Fruit fly (Drosophila melanogaster) whole organism, embryonic: ENCODE results near the gene Ctr1B.
A peak's percentile ranks its signal among the peaks of the same experiment; 100 is the strongest.

Experiments
- CG11085 ChIP-seq: fragments of 200-800 bp; sonication (Bioruptor generic); IDR thresholded peaks from 2 replicates; pipeline ENCODE4 v1.3.6; 2022; ENCODE audit warnings: missing biosample characterization, missing genetic modification characterization
- CG11247 ChIP-seq: fragments of 200-800 bp; sonication (Bioruptor generic); IDR thresholded peaks from 2 replicates; pipeline ENCODE4 v1.3.6; 2022; ENCODE audit warnings: missing biosample characterization, missing genetic modification characterization
- CG13296 ChIP-seq: fragments of 200-800 bp; sonication (Bioruptor generic); optimal IDR thresholded peaks from 3 replicates; lab custom pipeline; 2018; ENCODE audit warnings: missing biosample characterization, mild to moderate bottlenecking, missing genetic modification characterization
- CG15269 ChIP-seq: fragments of 200-800 bp; sonication (Bioruptor generic); optimal IDR thresholded peaks from 2 replicates; lab custom pipeline; 2018; ENCODE audit warnings: missing biosample characterization, mild to moderate bottlenecking, missing genetic modification characterization, moderate library complexity
- CG30431 ChIP-seq: fragments of 200-800 bp; sonication (Bioruptor generic); optimal IDR thresholded peaks from 2 replicates; lab custom pipeline; 2017; ENCODE audit warnings: missing biosample characterization, missing genetic modification characterization
- CG3163 ChIP-seq: fragments of 200-800 bp; sonication (Bioruptor generic); optimal IDR thresholded peaks from 3 replicates; lab custom pipeline; 2016; ENCODE audit warnings: missing biosample characterization, missing genetic modification characterization
- CG32532 ChIP-seq: fragments of 200-800 bp; sonication (Bioruptor generic); IDR thresholded peaks from 2 replicates; pipeline ENCODE4 v1.3.6; 2022; ENCODE audit warnings: missing biosample characterization, missing genetic modification characterization
- CG32767 ChIP-seq: fragments of 200-800 bp; sonication (Bioruptor generic); IDR thresholded peaks from 2 replicates; pipeline ENCODE4 v1.3.6; 2022; ENCODE audit warnings: missing biosample characterization, missing genetic modification characterization
- CG4328 ChIP-seq: fragments of 200-800 bp; sonication (Bioruptor generic); optimal IDR thresholded peaks from 3 replicates; lab custom pipeline; 2017; ENCODE audit warnings: missing biosample characterization, missing genetic modification reagents, missing genetic modification characterization
- CG6272 ChIP-seq: fragments of 200-800 bp; sonication (Bioruptor generic); IDR thresholded peaks from 2 replicates; pipeline ENCODE4 v1.3.6; 2022; ENCODE audit warnings: missing biosample characterization, missing genetic modification characterization
- CG6689 ChIP-seq: fragments of 200-800 bp; sonication (Bioruptor generic); IDR thresholded peaks from 2 replicates; pipeline ENCODE4 v1.3.6; 2022; ENCODE audit warnings: missing biosample characterization, missing genetic modification characterization
- CG7372 ChIP-seq: fragments of 200-800 bp; sonication (Bioruptor generic); IDR thresholded peaks from 2 replicates; pipeline ENCODE4 v1.3.6; 2022; ENCODE audit warnings: missing biosample characterization, missing genetic modification characterization
- CG7963 ChIP-seq: fragments of 200-800 bp; sonication (Bioruptor generic); IDR thresholded peaks from 3 replicates; pipeline ENCODE4 v1.3.6; 2022; ENCODE audit warnings: missing biosample characterization, missing genetic modification characterization; ENCODE audit not compliant: partially characterized antibody
- CG8281 ChIP-seq: fragments of 200-800 bp; sonication (Bioruptor generic); optimal IDR thresholded peaks from 2 replicates; lab custom pipeline; 2018; ENCODE audit warnings: missing biosample characterization, mild to moderate bottlenecking, missing genetic modification characterization, moderate library complexity
- CG8924 ChIP-seq: fragments of 200-800 bp; optimal IDR thresholded peaks from 3 replicates; lab custom pipeline; 2019; ENCODE audit warnings: missing biosample characterization, mild to moderate bottlenecking, missing genetic modification characterization, moderate library complexity
- CG9797 ChIP-seq: fragments of 200-800 bp; sonication (Bioruptor generic); optimal IDR thresholded peaks from 3 replicates; lab custom pipeline; 2018; ENCODE audit warnings: missing biosample characterization, mild to moderate bottlenecking, missing genetic modification characterization
- CG9817 ChIP-seq: fragments of 200-800 bp; sonication (Bioruptor generic); optimal IDR thresholded peaks from 2 replicates; lab custom pipeline; 2018; ENCODE audit warnings: missing biosample characterization, mild to moderate bottlenecking, missing genetic modification characterization, moderate library complexity
- CTCF ChIP-seq: fragments of 200-800 bp; sonication (Bioruptor generic); optimal IDR thresholded peaks from 2 replicates; lab custom pipeline; 2017; ENCODE audit warnings: missing biosample characterization, mild to moderate bottlenecking, missing genetic modification characterization, moderate library complexity
- CoRest ChIP-seq: fragments of 200-800 bp; sonication (Bioruptor generic); optimal IDR thresholded peaks from 3 replicates; lab custom pipeline; 2018; ENCODE audit warnings: missing biosample characterization, mild to moderate bottlenecking, missing genetic modification characterization, moderate library complexity
- Elba2 ChIP-seq: fragments of 200-800 bp; sonication (Bioruptor generic); optimal IDR thresholded peaks from 3 replicates; lab custom pipeline; 2016; ENCODE audit warnings: missing biosample characterization, missing genetic modification characterization
- GATAe ChIP-seq: fragments of 200-800 bp; sonication (Bioruptor generic); conservative IDR thresholded peaks from 2 replicates; pipeline ENCODE4 v1.3.6; 2022; ENCODE audit warnings: missing biosample characterization, missing genetic modification characterization
- H15 ChIP-seq: fragments of 200-800 bp; sonication (Bioruptor generic); IDR thresholded peaks from 3 replicates; pipeline ENCODE4 v1.3.6; 2022; ENCODE audit warnings: missing biosample characterization, missing genetic modification characterization
- HLHmδ ChIP-seq: fragments of 200-800 bp; sonication (Bioruptor generic); optimal IDR thresholded peaks from 2 replicates; lab custom pipeline; 2018; ENCODE audit warnings: missing biosample characterization, mild to moderate bottlenecking, missing genetic modification characterization, moderate library complexity
- Hmr ChIP-seq: fragments of 200-800 bp; sonication (Bioruptor generic); optimal IDR thresholded peaks from 3 replicates; lab custom pipeline; 2017; ENCODE audit warnings: mild to moderate bottlenecking, missing biosample characterization, missing genetic modification reagents, missing genetic modification characterization
- Hr3 ChIP-seq: fragments of 200-800 bp; sonication (Bioruptor generic); optimal IDR thresholded peaks from 3 replicates; lab custom pipeline; 2016; ENCODE audit warnings: missing biosample characterization, missing genetic modification characterization
- MBD-R2 ChIP-seq: fragments of 200-800 bp; sonication (Bioruptor generic); IDR thresholded peaks from 2 replicates; pipeline ENCODE4 v1.3.6; 2022; ENCODE audit warnings: missing biosample characterization, missing genetic modification characterization
- Mes4 ChIP-seq: fragments of 200-800 bp; sonication (Bioruptor generic); optimal IDR thresholded peaks from 2 replicates; lab custom pipeline; 2016; ENCODE audit warnings: missing biosample characterization, missing genetic modification characterization
- Oli ChIP-seq: fragments of 200-800 bp; sonication (Bioruptor generic); optimal IDR thresholded peaks from 2 replicates; lab custom pipeline; 2018; ENCODE audit warnings: missing biosample characterization, mild to moderate bottlenecking, missing genetic modification characterization, moderate library complexity
- Optix ChIP-seq: fragments of 200-800 bp; sonication (Bioruptor generic); IDR thresholded peaks from 3 replicates; pipeline ENCODE4 v1.3.6; 2022; ENCODE audit warnings: missing biosample characterization, missing genetic modification characterization
- Six4 ChIP-seq: fragments of 200-800 bp; sonication (Bioruptor generic); optimal IDR thresholded peaks from 2 replicates; lab custom pipeline; 2016; ENCODE audit warnings: missing biosample characterization, missing genetic modification characterization
- Ssrp ChIP-seq: fragments of 200-800 bp; sonication (Bioruptor generic); optimal IDR thresholded peaks from 2 replicates; lab custom pipeline; 2018; ENCODE audit warnings: missing biosample characterization, mild to moderate bottlenecking, missing genetic modification characterization, moderate library complexity
- Xrp1 ChIP-seq: fragments of 200-800 bp; sonication (Bioruptor generic); IDR thresholded peaks from 2 replicates; pipeline ENCODE4 v1.3.6; 2022; ENCODE audit warnings: missing biosample characterization, missing genetic modification characterization
- ato ChIP-seq: fragments of 200-800 bp; sonication (Bioruptor generic); IDR thresholded peaks from 2 replicates; pipeline ENCODE4 v1.3.6; 2022; ENCODE audit warnings: missing biosample characterization, missing genetic modification characterization; ENCODE audit not compliant: partially characterized antibody
- btn ChIP-seq: fragments of 200-800 bp; sonication (Bioruptor generic); optimal IDR thresholded peaks from 2 replicates; lab custom pipeline; 2016; ENCODE audit warnings: missing biosample characterization, missing genetic modification characterization
- chm ChIP-seq: fragments of 200-800 bp; sonication (Bioruptor generic); IDR thresholded peaks from 2 replicates; pipeline ENCODE4 v1.3.6; 2022; ENCODE audit warnings: missing biosample characterization, missing genetic modification characterization
- disco-r ChIP-seq: fragments of 200-800 bp; sonication (Bioruptor generic); optimal IDR thresholded peaks from 2 replicates; lab custom pipeline; 2016; ENCODE audit warnings: missing biosample characterization, missing genetic modification characterization
- dmrt99B ChIP-seq: fragments of 200-800 bp; sonication (Bioruptor generic); optimal IDR thresholded peaks from 2 replicates; lab custom pipeline; 2018; ENCODE audit warnings: missing biosample characterization, mild to moderate bottlenecking, missing genetic modification characterization, moderate library complexity
- esg ChIP-seq: fragments of 200-800 bp; sonication (Bioruptor generic); conservative IDR thresholded peaks from 2 replicates; pipeline ENCODE4 v1.3.6; 2022; ENCODE audit warnings: missing biosample characterization, missing genetic modification characterization
- fd3F ChIP-seq: fragments of 200-800 bp; sonication (Bioruptor generic); optimal IDR thresholded peaks from 2 replicates; lab custom pipeline; 2018; ENCODE audit warnings: missing biosample characterization, mild to moderate bottlenecking, missing genetic modification characterization, moderate library complexity
- lov ChIP-seq, 2 experiments: fragments of 200-800 bp in 1 of 2; fragments of >200 bp in 1 of 2; sonication (Bioruptor generic) in 1 of 2; IDR thresholded peaks in 1 of 2; optimal IDR thresholded peaks in 1 of 2; 2 replicates in 1 of 2; 3 replicates in 1 of 2; pipeline versions ENCODE4 v1.3.6 to Lab custom; 2017 to 2022; ENCODE audit warnings: missing biosample characterization in 1 of 2, missing genetic modification characterization in 1 of 2
- luna ChIP-seq: fragments of 200-800 bp; sonication (Bioruptor generic); optimal IDR thresholded peaks from 2 replicates; lab custom pipeline; 2016; ENCODE audit warnings: missing biosample characterization, missing genetic modification characterization
- mirr ChIP-seq: fragments of 200-800 bp; sonication (Bioruptor generic); optimal IDR thresholded peaks from 3 replicates; lab custom pipeline; 2018; ENCODE audit warnings: missing biosample characterization, mild to moderate bottlenecking, missing genetic modification characterization
- mld ChIP-seq: fragments of 200-800 bp; sonication (Bioruptor generic); IDR thresholded peaks from 3 replicates; pipeline ENCODE4 v1.3.6; 2022; ENCODE audit warnings: missing biosample characterization, missing genetic modification characterization; ENCODE audit not compliant: partially characterized antibody
- nmo ChIP-seq: fragments of 200-800 bp; sonication (Bioruptor generic); optimal IDR thresholded peaks from 2 replicates; lab custom pipeline; 2018; ENCODE audit warnings: missing biosample characterization, mild to moderate bottlenecking, missing genetic modification characterization, moderate library complexity
- oc ChIP-seq: fragments of 200-800 bp; sonication (Bioruptor generic); optimal IDR thresholded peaks from 2 replicates; lab custom pipeline; 2018; ENCODE audit warnings: missing biosample characterization, mild to moderate bottlenecking, missing genetic modification characterization, moderate library complexity
- odd ChIP-seq: fragments of 200-800 bp; sonication (Bioruptor generic); optimal IDR thresholded peaks from 2 replicates; lab custom pipeline; 2017; ENCODE audit warnings: missing biosample characterization, mild to moderate bottlenecking, missing genetic modification characterization
- pita ChIP-seq: fragments of 200-800 bp; sonication (Bioruptor generic); optimal IDR thresholded peaks from 2 replicates; lab custom pipeline; 2017; ENCODE audit warnings: missing biosample characterization, mild to moderate bottlenecking, missing genetic modification characterization
- prd ChIP-seq, 3 experiments: fragments of >200 bp in 2 of 3; fragments of 200-800 bp in 1 of 3; sonication (Bioruptor generic) in 1 of 3; optimal IDR thresholded peaks in 2 of 3; IDR thresholded peaks in 1 of 3; 2 replicates in 2 of 3; 3 replicates in 1 of 3; pipeline versions ENCODE4 v1.3.6 to Lab custom; 2017 to 2022; ENCODE audit warnings: missing biosample characterization in 1 of 3, missing genetic modification characterization in 1 of 3
- repo ChIP-seq: fragments of 200-800 bp; sonication (Bioruptor generic); optimal IDR thresholded peaks from 2 replicates; lab custom pipeline; 2016; ENCODE audit warnings: missing biosample characterization, missing genetic modification characterization
- so ChIP-seq: fragments of 200-800 bp; sonication (Bioruptor generic); IDR thresholded peaks from 3 replicates; pipeline ENCODE4 v1.3.6; 2022; ENCODE audit warnings: missing biosample characterization, missing genetic modification characterization
- wdn ChIP-seq: fragments of 200-800 bp; sonication (Bioruptor generic); IDR thresholded peaks from 2 replicates; pipeline ENCODE4 v1.3.6; 2022; ENCODE audit warnings: missing biosample characterization, missing genetic modification characterization
- zf30C ChIP-seq: fragments of 200-800 bp; sonication (Bioruptor generic); optimal IDR thresholded peaks from 3 replicates; lab custom pipeline; 2018; ENCODE audit warnings: missing biosample characterization, mild to moderate bottlenecking, missing genetic modification characterization

The Ctr1B gene

DNA sequence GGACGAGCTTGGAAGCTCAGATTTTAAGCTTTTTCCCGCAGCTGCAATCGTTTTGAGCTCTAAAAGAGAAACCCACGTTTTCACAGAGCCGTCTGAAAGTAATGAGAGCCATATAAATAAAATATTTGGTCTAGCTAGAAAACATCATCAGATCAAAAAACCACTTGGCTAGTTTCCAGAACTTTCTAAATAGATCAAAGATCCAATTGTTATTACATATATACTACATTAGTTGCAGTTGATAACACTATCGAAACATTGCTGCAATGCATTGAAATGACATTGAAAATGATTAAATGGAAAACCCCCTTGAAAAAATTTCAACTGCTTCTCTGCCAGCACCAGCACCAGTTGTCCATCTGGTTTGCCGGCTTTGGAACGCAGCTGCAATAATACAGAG lies 37.6 kb downstream of the Ctr1B start (continued):
- no peak for TF ChIP-seq ato (GFP tag; lab: Robert Waterston, UW)
- TF ChIP-seq CG15269 (tag; lab: Kevin White, UChicago) = peak; percentile 20
- no peak for TF ChIP-seq H15 (GFP tag; lab: Robert Waterston, UW)
- TF ChIP-seq Oli = peak; percentile 47
- TF ChIP-seq Six4 = no peak
- no peak for TF ChIP-seq Hmr (GFP tag; lab: Kevin White, UChicago)
- TF ChIP-seq oc = no peak
- no peak for TF ChIP-seq zf30C (GFP tag; lab: Kevin White, UChicago)
- TF ChIP-seq CG13296 (GFP tag; lab: Kevin White, UChicago) = no peak
- TF ChIP-seq luna (GFP tag; lab: Kevin White, UChicago) = no peak
- TF ChIP-seq Xrp1 (GFP tag; lab: Robert Waterston, UW) = no peak
- peak; percentile 49 for TF ChIP-seq Ssrp (tag; lab: Kevin White, UChicago)
- TF ChIP-seq Elba2 (GFP tag; lab: Kevin White, UChicago) = no peak
- no peak for TF ChIP-seq Optix (GFP tag; lab: Robert Waterston, UW)
- TF ChIP-seq disco-r (GFP tag; lab: Kevin White, UChicago) = no peak
- no peak for TF ChIP-seq wdn (GFP tag; lab: Robert Waterston, UW)
- no peak for TF ChIP-seq CG4328 (GFP tag; lab: Kevin White, UChicago)
- TF ChIP-seq GATAe (GFP tag; lab: Robert Waterston, UW) = no peak
- TF ChIP-seq HLHmδ (GFP tag; lab: Kevin White, UChicago) = no peak
- no peak; the same call in 2 of the 3 replicates for TF ChIP-seq so (GFP tag; lab: Robert Waterston, UW)
- no peak for TF ChIP-seq CoRest (tag; lab: Kevin White, UChicago)
- TF ChIP-seq CG32767 (GFP tag; lab: Robert Waterston, UW) = no peak; the same call in 1 of the 2 replicates
- no peak for TF ChIP-seq CG9797 (GFP tag; lab: Kevin White, UChicago)
- TF ChIP-seq fd3F (GFP tag; lab: Kevin White, UChicago) = no peak
- no peak for TF ChIP-seq btn (GFP tag; lab: Kevin White, UChicago)
- no peak for TF ChIP-seq CG9817
- no peak for TF ChIP-seq mld (GFP tag; lab: Robert Waterston, UW)
- TF ChIP-seq Hr3 (GFP tag; lab: Kevin White, UChicago) = no peak
- TF ChIP-seq mirr (GFP tag; lab: Kevin White, UChicago) = no peak
- no peak for TF ChIP-seq CG7372
- no peak for TF ChIP-seq CG6689 (GFP tag; lab: Robert Waterston, UW)
- TF ChIP-seq lov (optimal IDR thresholded peaks at IDR 0.05; lab: Kevin White, UChicago) = no peak
- TF ChIP-seq lov (GFP tag; IDR thresholded peaks at IDR 0.05; lab: Robert Waterston, UW) = no peak
- TF ChIP-seq CTCF (GFP tag; lab: Kevin White, UChicago) = no peak
- TF ChIP-seq esg (GFP tag; lab: Robert Waterston, UW) = peak; percentile 57
- TF ChIP-seq Mes4 (GFP tag; lab: Kevin White, UChicago) = no peak
- TF ChIP-seq CG32532 (GFP tag; lab: Robert Waterston, UW) = no peak
- TF ChIP-seq MBD-R2 (GFP tag; lab: Robert Waterston, UW) = no peak
- TF ChIP-seq CG11085 = no peak
- peak; percentile 73 for TF ChIP-seq dmrt99B (tag; lab: Kevin White, UChicago)
- no peak for TF ChIP-seq CG30431 (GFP tag; lab: Kevin White, UChicago)

DNA sequence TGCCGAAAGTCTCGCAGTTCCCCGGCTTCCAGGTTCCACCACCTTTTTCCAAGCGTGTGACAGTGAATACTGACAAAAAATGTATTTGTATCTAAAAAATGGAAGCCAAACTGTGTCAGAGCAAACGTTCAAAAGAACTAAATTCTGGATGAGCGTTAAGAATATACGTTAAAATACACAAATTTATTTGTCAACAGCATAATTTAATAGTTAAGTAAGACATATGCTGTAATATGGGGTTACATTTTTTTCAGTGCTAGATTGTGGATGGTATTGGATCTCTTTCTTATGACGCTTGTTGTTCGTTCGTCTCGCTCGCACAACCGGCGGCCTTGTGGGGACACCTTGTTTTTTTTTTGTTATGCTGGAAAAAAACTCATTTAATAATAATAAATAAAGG lies 38.2 kb downstream of the Ctr1B start:
- TF ChIP-seq chm (GFP tag; lab: Robert Waterston, UW) (peak; percentile 93), pita (GFP tag; lab: Kevin White, UChicago) (no peak), CG8281 (tag; lab: Kevin White, UChicago) (peak; percentile 80), prd (optimal IDR thresholded peaks at IDR 0.05; lab: Kevin White, UChicago) (no peak), prd (GFP tag; IDR thresholded peaks at IDR 0.05; lab: Robert Waterston, UW) (peak; percentile 94), CG32532 (GFP tag; lab: Robert Waterston, UW) (peak; percentile 98), nmo (peak; percentile 89), CG11247 (peak; percentile 94), repo (GFP tag; lab: Kevin White, UChicago) (peak; percentile 96), CG7963 (no peak), odd (GFP tag; lab: Kevin White, UChicago) (peak; percentile 90), CG3163 (GFP tag; lab: Kevin White, UChicago) (peak; percentile 84), CG8924 (tag; lab: Kevin White, UChicago) (peak; percentile 91), CG6272 (peak; percentile 90)
